Worm (Caenorhabditis elegans) whole organism, L3 larva: ENCODE measurements around the gene idpa-2.
A peak's percentile ranks its signal among the peaks of the same experiment; 100 is the strongest.

Experiments
- R02D3.7 ChIP-seq: fragments of 150-350 bp; optimal IDR thresholded peaks from 2 replicates; lab custom pipeline; 2014; ENCODE audit warnings: missing biosample characterization, missing genetic modification characterization
- ZK546.5 ChIP-seq: sonication (generic microtip); optimal IDR thresholded peaks from 2 replicates; lab custom pipeline; 2017; ENCODE audit warnings: missing biosample characterization, missing genetic modification characterization
- aly-2 ChIP-seq: fragments of 150-350 bp; optimal IDR thresholded peaks from 2 replicates; lab custom pipeline; 2014; ENCODE audit warnings: missing biosample characterization, missing genetic modification characterization
- ama-1 ChIP-seq: fragments of 150-350 bp; optimal IDR thresholded peaks from 2 replicates; lab custom pipeline; 2018
- ceh-16 ChIP-seq: sonication (generic microtip); optimal IDR thresholded peaks from 2 replicates; lab custom pipeline; 2017; ENCODE audit warnings: missing biosample characterization, missing genetic modification characterization
- elt-2 ChIP-seq: sonication (generic microtip); optimal IDR thresholded peaks from 2 replicates; lab custom pipeline; 2016; ENCODE audit warnings: missing genetic modification reagents, mild to moderate bottlenecking, missing genetic modification characterization, missing compliant biosample characterization
- lsy-12 ChIP-seq: sonication (generic microtip); optimal IDR thresholded peaks from 2 replicates; lab custom pipeline; 2016; ENCODE audit warnings: mild to moderate bottlenecking, missing genetic modification characterization, missing compliant biosample characterization
- mdl-1 ChIP-seq: fragments of 150-350 bp; optimal IDR thresholded peaks from 2 replicates; lab custom pipeline; 2014; ENCODE audit warnings: missing biosample characterization, missing genetic modification characterization
- nhr-237 ChIP-seq: fragments of 150-350 bp; optimal IDR thresholded peaks from 2 replicates; lab custom pipeline; 2014; ENCODE audit warnings: missing biosample characterization, missing genetic modification characterization
- pha-4 ChIP-seq: fragments of 150-350 bp; optimal IDR thresholded peaks from 2 replicates; lab custom pipeline; 2014; ENCODE audit warnings: missing biosample characterization, missing genetic modification reagents, missing genetic modification characterization
- snpc-4 ChIP-seq: fragments of 150-350 bp; optimal IDR thresholded peaks from 2 replicates; lab custom pipeline; 2014; ENCODE audit warnings: missing biosample characterization, missing genetic modification characterization
- zag-1 ChIP-seq: fragments of 150-350 bp; optimal IDR thresholded peaks from 2 replicates; lab custom pipeline; 2014; ENCODE audit warnings: missing biosample characterization, missing genetic modification characterization
- ztf-11 ChIP-seq: fragments of 150-350 bp; optimal IDR thresholded peaks from 2 replicates; lab custom pipeline; 2014; ENCODE audit warnings: missing biosample characterization, missing genetic modification characterization

DNA sequence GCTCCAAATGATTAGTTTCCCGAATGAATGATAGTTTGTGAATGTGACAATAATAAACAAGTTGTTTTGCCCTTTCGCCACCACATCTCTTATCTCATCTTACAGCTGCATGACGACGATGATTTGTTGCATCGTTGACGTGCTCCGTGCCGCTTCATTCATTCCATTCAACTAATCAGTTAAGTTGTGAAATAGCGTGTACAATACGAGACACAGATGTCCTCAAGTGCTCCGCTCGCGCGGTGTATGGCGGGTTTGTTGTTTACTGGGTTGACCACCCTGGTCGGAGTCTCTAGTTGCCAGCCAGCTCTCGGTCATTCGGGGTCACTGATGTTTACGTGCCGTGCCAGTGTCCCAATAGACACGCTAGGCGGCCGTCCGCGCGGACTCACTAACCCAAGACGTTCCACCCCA, 44.6 kb downstream of the idpa-2 start:
- TF ChIP-seq ceh-16 (tag; lab: Kevin White, UChicago) (no peak), snpc-4 (tag; lab: Kevin White, UChicago) (no peak), ama-1 (lab: Kevin White, UChicago) (no peak), ztf-11 (tag; lab: Kevin White, UChicago) (no peak), aly-2 (tag; lab: Kevin White, UChicago) (no peak), zag-1 (tag; lab: Kevin White, UChicago) (no peak), nhr-237 (no peak), mdl-1 (tag; lab: Kevin White, UChicago) (no peak), pha-4 (tag; lab: Kevin White, UChicago) (peak; percentile 57), elt-2 (peak; percentile 19), lsy-12 (no peak), ZK546.5 (tag; lab: Kevin White, UChicago) (no peak), R02D3.7 (tag; lab: Kevin White, UChicago) (no peak)
